Worm (Caenorhabditis elegans) whole organism, midembryonic: ENCODE measurements around the gene nep-21.

Source experiments
- T22C8.4 ChIP-seq: fragments of 200-800 bp; sonication (Bioruptor generic); IDR thresholded peaks from 2 replicates; pipeline ENCODE4 v1.3.6; 2022; ENCODE audit warnings: missing genetic modification characterization, missing compliant biosample characterization
- cog-1 ChIP-seq: sonication (generic microtip); optimal IDR thresholded peaks from 2 replicates; lab custom pipeline; 2016; ENCODE audit warnings: missing genetic modification characterization, missing compliant biosample characterization
- flt-1 ChIP-seq: fragments of 200-800 bp; sonication (Bioruptor generic); IDR thresholded peaks from 2 replicates; pipeline ENCODE4 v1.3.6; 2022; ENCODE audit warnings: missing genetic modification characterization, missing compliant biosample characterization
- klf-2 ChIP-seq: fragments of 200-800 bp; sonication (Bioruptor generic); conservative IDR thresholded peaks from 2 replicates; pipeline ENCODE4 v1.3.6; 2022; ENCODE audit warnings: missing genetic modification reagents, missing genetic modification characterization, missing compliant biosample characterization
- med-1 ChIP-seq: sonication (generic microtip); optimal IDR thresholded peaks from 2 replicates; lab custom pipeline; 2017; ENCODE audit warnings: missing genetic modification characterization, mild to moderate bottlenecking, missing compliant biosample characterization, antibody characterized with exemption, missing genetic modification reagents; ENCODE audit not compliant: insufficient read depth
- ref-1 ChIP-seq: fragments of 200-800 bp; sonication (Bioruptor generic); conservative IDR thresholded peaks from 2 replicates; pipeline ENCODE4 v1.3.6; 2022; ENCODE audit warnings: missing genetic modification reagents, missing genetic modification characterization, missing compliant biosample characterization
- tab-1 ChIP-seq: fragments of 200-800 bp; sonication (Bioruptor generic); IDR thresholded peaks from 2 replicates; pipeline ENCODE4 v1.3.6; 2022; ENCODE audit warnings: missing genetic modification characterization, missing compliant biosample characterization
- ztf-23 ChIP-seq: fragments of 200-800 bp; sonication (Bioruptor generic); IDR thresholded peaks from 2 replicates; pipeline ENCODE4 v1.3.6; 2022; ENCODE audit warnings: missing genetic modification reagents, missing genetic modification characterization, missing compliant biosample characterization
- ztf-29 ChIP-seq: fragments of 200-800 bp; sonication (Bioruptor generic); IDR thresholded peaks from 2 replicates; pipeline ENCODE4 v1.3.6; 2022; ENCODE audit warnings: missing genetic modification reagents, missing genetic modification characterization, missing compliant biosample characterization

- TF ChIP-seq ref-1 (GFP tag; lab: Robert Waterston, UW) (no peak), klf-2 (GFP tag; lab: Robert Waterston, UW) (no peak), flt-1 (GFP tag; lab: Robert Waterston, UW) (no peak), cog-1 (no peak), ztf-29 (GFP tag; lab: Robert Waterston, UW) (no peak), med-1 (GFP tag; lab: Kevin White, UChicago) (no peak), ztf-23 (no peak), T22C8.4 (GFP tag; lab: Robert Waterston, UW) (no peak), tab-1 (no peak)
Observed at ce11 chrV:14243904-14244303, 17.6 kb upstream of the nep-21 start, which contains the start of gene sre-7.
